Worm (Caenorhabditis elegans) whole organism, mixed stage, embryonic: ENCODE measurements around the gene nfu-1.

Experiments
- bed-3 ChIP-seq: fragments of 200-800 bp; sonication (Bioruptor generic); optimal IDR thresholded peaks from 3 replicates; lab custom pipeline; 2018; ENCODE audit warnings: mild to moderate bottlenecking, missing genetic modification characterization, moderate library complexity, missing compliant biosample characterization
- blmp-1 ChIP-seq: fragments of 150-350 bp; optimal IDR thresholded peaks from 2 replicates; lab custom pipeline; 2014; ENCODE audit warnings: missing biosample characterization, missing genetic modification characterization
- ceh-39 ChIP-seq: fragments of 150-350 bp; optimal IDR thresholded peaks from 2 replicates; lab custom pipeline; 2014; ENCODE audit warnings: missing biosample characterization, missing genetic modification characterization
- drap-1 ChIP-seq: fragments of 200-800 bp; sonication (Bioruptor generic); optimal IDR thresholded peaks from 3 replicates; lab custom pipeline; 2018; ENCODE audit warnings: mild to moderate bottlenecking, missing genetic modification characterization, missing compliant biosample characterization
- elt-3 ChIP-seq: fragments of 150-350 bp; optimal IDR thresholded peaks from 2 replicates; lab custom pipeline; 2014; ENCODE audit warnings: missing biosample characterization, missing genetic modification characterization
- hlh-1 ChIP-seq: fragments of 150-350 bp; optimal IDR thresholded peaks from 2 replicates; lab custom pipeline; 2014; ENCODE audit warnings: missing biosample characterization, missing genetic modification reagents, missing genetic modification characterization
- lin-13 ChIP-seq: fragments of 150-350 bp; optimal IDR thresholded peaks from 2 replicates; lab custom pipeline; 2014; ENCODE audit warnings: missing biosample characterization, missing genetic modification characterization
- lin-32 ChIP-seq: fragments of 200-800 bp; sonication (Bioruptor generic); optimal IDR thresholded peaks from 2 replicates; lab custom pipeline; 2018; ENCODE audit warnings: mild to moderate bottlenecking, missing genetic modification characterization, missing compliant biosample characterization
- lsy-2 ChIP-seq: fragments of 150-350 bp; optimal IDR thresholded peaks from 2 replicates; lab custom pipeline; 2014; ENCODE audit warnings: missing biosample characterization, missing genetic modification characterization
- mep-1 ChIP-seq: fragments of 150-350 bp; optimal IDR thresholded peaks from 2 replicates; lab custom pipeline; 2017; ENCODE audit warnings: missing biosample characterization, missing genetic modification reagents, missing genetic modification characterization, inconsistent platforms
- nhr-237 ChIP-seq: fragments of 150-350 bp; optimal IDR thresholded peaks from 2 replicates; lab custom pipeline; 2014; ENCODE audit warnings: missing biosample characterization, missing genetic modification characterization
- pha-4 ChIP-seq: fragments of 150-350 bp; optimal IDR thresholded peaks from 2 replicates; lab custom pipeline; 2018; ENCODE audit warnings: missing biosample characterization, missing genetic modification reagents, missing genetic modification characterization
- unc-39 ChIP-seq: fragments of 150-350 bp; optimal IDR thresholded peaks from 2 replicates; lab custom pipeline; 2014; ENCODE audit warnings: missing biosample characterization, missing genetic modification characterization
- unc-62 ChIP-seq: fragments of 150-350 bp; optimal IDR thresholded peaks from 2 replicates; lab custom pipeline; 2014; ENCODE audit warnings: missing biosample characterization, missing genetic modification reagents, missing genetic modification characterization

DNA sequence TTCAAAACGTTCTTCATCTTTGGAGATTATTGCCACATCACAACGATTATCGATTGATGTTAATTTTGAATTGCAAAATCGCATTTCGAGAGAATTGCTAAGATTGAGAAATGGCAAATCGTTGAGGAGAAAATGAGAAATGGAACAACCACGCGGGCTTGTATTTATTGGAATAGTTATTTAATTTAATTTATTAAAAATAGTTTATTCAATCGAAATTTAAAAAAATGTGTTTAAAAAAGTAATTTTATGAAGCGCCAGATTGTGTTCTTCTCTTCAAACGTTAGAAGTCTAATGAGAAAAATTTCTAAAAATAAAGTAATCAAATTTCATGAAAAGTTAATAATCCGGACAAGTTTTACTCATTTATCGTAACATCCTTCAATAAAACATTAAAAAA, 4.6 kb downstream of the nfu-1 start, which contains the start of gene spe-26:
- TF ChIP-seq unc-62 (GFP tag; lab: Kevin White, UChicago) (no peak), unc-39 (tag; lab: Kevin White, UChicago) (no peak), ceh-39 (tag; lab: Kevin White, UChicago) (no peak), lin-32 (GFP tag; lab: Kevin White, UChicago) (no peak), elt-3 (tag; lab: Kevin White, UChicago) (no peak), pha-4 (tag; lab: Kevin White, UChicago) (no peak), lin-13 (tag; lab: Kevin White, UChicago) (no peak), nhr-237 (no peak), blmp-1 (tag; lab: Kevin White, UChicago) (no peak), hlh-1 (no peak), mep-1 (tag; lab: Kevin White, UChicago) (no peak), drap-1 (GFP tag; lab: Kevin White, UChicago) (no peak), lsy-2 (tag; lab: Kevin White, UChicago) (no peak), bed-3 (GFP tag; lab: Kevin White, UChicago) (no peak)
